Worm (Caenorhabditis elegans): ENCODE data around the gene fezf-1.
"Not testable (repeated sequence)": the region's sequence is repeated elsewhere in the genome, so short reads cannot be mapped to it uniquely, and the experiment has no call there.

Gene fezf-1

DNA sequence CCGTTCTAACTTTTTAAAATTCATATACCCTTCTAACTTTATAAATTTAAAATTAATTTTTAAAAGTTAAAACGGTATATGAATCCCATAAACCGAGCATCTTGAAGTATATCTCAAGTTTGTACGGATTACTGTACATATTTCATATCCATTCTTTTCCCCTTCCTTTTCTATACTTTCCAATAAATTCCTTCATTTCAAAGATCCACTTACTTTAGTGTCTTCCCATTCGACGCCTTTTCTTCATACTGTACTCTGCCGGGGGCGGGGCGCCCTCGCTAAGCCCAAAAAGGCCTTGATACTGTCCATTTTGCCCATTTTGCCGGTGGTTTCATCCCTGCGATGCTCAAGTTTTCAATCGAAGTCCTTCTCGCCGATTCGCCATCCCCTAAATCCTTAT is at the start of gene fezf-1:
Gene fezf-1, plus strand, starts transcription at position 301 of the 400 bp plus-strand sequence.
- no peak for TF ChIP-seq ztf-4 (tag; optimal IDR thresholded peaks at IDR 0.05)
- TF ChIP-seq unc-86 (tag; optimal IDR thresholded peaks at IDR 0.05): no peak
- no peak for TF ChIP-seq jun-1 (tag; optimal IDR thresholded peaks at IDR 0.05)
- no peak for TF ChIP-seq nhr-85 (tag)
- no peak for TF ChIP-seq skn-1 (tag; optimal IDR thresholded peaks at IDR 0.05)
- TF ChIP-seq lir-3 (tag; optimal IDR thresholded peaks at IDR 0.05; ENCODE audit: poor library complexity): no peak
- no peak for TF ChIP-seq aha-1 (tag; optimal IDR thresholded peaks at IDR 0.05)
- TF ChIP-seq Y116A8C.19 (tag; optimal IDR thresholded peaks at IDR 0.05; ENCODE audit: borderline replicate concordance): no peak

DNA sequence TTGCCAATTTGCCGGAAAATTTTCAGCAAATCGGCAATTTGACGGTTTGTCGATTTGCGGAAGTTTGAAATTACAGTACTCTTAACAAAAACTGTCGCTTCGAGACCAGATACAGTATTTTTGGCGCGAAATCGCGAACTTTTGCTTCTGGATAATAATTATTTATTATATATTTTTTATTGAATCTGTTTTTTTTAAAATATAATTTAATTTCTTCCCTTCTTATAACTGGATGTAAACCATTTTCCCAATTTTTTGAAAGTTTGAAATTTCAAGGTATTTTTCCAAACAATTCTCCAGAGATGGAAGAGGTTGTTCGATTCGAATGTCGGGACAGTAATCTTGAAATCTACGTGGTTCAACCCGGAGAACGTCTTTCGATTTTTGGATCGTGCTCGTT is 43.7 kb upstream of the fezf-1 start, which contains the start of gene nol-9:
Gene nol-9, plus strand, starts transcription at position 301 of the 400 bp plus-strand sequence.
- no peak for TF ChIP-seq tbx-2 (tag; optimal IDR thresholded peaks at IDR 0.05)
- no peak for TF ChIP-seq ets-5 (GFP tag; IDR thresholded peaks at IDR 0.05)
- TF ChIP-seq dsc-1 (tag; optimal IDR thresholded peaks at IDR 0.05): no peak
- no peak for TF ChIP-seq nhr-84 (tag; optimal IDR thresholded peaks at IDR 0.05)
- TF ChIP-seq hlh-17 (GFP tag; optimal IDR thresholded peaks at IDR 0.05; ENCODE audit: borderline replicate concordance): no peak
- no peak for TF ChIP-seq zip-4 (GFP tag; optimal IDR thresholded peaks at IDR 0.05)
- no peak for TF ChIP-seq fkh-10 (GFP tag; optimal IDR thresholded peaks at IDR 0.05)

DNA sequence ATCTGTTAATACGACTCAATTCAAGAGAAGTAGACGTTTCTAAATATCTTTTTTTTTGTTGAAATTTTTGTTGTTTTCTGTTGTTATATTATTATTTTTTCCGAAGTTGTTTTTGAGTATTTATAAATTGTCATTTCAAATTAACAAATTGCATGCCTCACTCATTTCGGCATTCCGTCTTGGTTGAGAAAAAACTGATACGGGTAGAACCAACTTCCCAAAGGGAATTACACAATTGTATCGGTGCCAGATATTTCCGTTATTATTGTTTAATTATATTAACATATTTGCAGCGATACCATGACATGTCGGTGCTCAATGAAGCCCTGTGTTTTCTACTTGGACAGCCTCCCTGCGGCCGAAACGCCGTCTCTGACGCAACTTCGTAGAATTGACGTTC is 36.7 kb upstream of the fezf-1 start, which contains the start of gene K09B11.4:
Gene K09B11.4, plus strand, starts transcription at position 301 of the 400 bp plus-strand sequence.
- TF ChIP-seq alr-1 (tag; optimal IDR thresholded peaks at IDR 0.05; ENCODE audit: borderline replicate concordance): no peak

DNA sequence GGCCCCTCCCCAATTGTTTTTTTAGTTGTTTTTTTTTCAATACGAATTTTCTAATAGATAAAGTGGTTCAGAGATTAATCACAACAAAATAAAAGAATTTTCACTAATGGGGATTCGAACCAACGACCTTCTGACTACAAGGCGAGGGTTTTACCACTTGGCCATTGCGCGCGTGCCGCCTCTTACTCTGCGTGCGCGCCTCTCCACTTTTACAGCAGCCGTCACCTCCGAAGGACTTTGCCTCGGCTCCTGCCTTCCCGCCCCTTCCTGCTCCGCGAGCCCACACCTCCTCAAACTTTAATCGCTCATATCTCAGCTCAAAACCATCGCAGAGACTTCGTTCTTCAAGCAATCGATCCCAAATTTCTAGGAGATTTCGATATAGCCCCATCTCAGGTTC is 35.8 kb upstream of the fezf-1 start:
- peak in 1 of 2 experiments; percentile 0 for TF ChIP-seq efl-1 (optimal IDR thresholded peaks at IDR 0.05)
- peak in 1 of 2 experiments; percentile 65 for TF ChIP-seq efl-1 (GFP tag; optimal IDR thresholded peaks at IDR 0.05 in 1 of 2)
- peak; percentile 23 for TF ChIP-seq dsc-1 (tag; optimal IDR thresholded peaks at IDR 0.05)
- peak; percentile 28 for TF ChIP-seq lin-13 (GFP tag; optimal IDR thresholded peaks at IDR 0.05)
- peak; percentile 50 for TF ChIP-seq snpc-4 (tag; optimal IDR thresholded peaks at IDR 0.05)
- TF ChIP-seq isw-1 (GFP tag; IDR thresholded peaks at IDR 0.05): peak; percentile 42; the same call in 1 of the 2 replicates
- peak; percentile 57 for TF ChIP-seq nhr-47 (tag; optimal IDR thresholded peaks at IDR 0.05)
- peak; percentile 66 for TF ChIP-seq nhr-19 (GFP tag; conservative IDR thresholded peaks at IDR 0.05)
- TF ChIP-seq tbx-2 (tag; optimal IDR thresholded peaks at IDR 0.05): peak; percentile 11
- peak; percentile 20 for TF ChIP-seq swsn-7 (tag; optimal IDR thresholded peaks at IDR 0.05)
- TF ChIP-seq grh-1 (GFP tag; IDR thresholded peaks at IDR 0.05): 0 out of 2 replicates have a peak, but pooled peaks have one; percentile 26

DNA sequence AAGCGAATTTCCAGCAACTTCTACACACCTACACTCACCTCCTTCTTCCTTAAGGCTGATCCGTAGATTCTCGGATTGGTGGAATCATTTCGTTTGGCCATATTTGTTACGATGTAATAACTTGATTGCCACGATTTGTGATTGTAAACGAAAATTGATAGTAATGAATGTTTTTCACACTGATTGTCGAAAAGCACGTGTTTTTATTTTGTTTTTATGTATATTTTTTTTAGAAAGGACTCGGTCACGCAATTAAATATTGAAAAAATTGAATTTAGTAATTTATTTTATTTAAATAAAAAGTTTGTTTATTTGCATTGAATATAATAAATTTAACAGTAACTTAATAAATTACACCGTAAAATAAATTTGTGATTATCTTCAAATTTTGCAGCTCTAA is 32.0 kb upstream of the fezf-1 start, which contains the start of gene K09B11.5:
Gene K09B11.5, minus strand, starts transcription at position 101 of the 400 bp plus-strand sequence.
- TF ChIP-seq fkh-8 (tag; optimal IDR thresholded peaks at IDR 0.05); zip-4 (GFP tag; optimal IDR thresholded peaks at IDR 0.05); tlp-1 (tag; optimal IDR thresholded peaks at IDR 0.05): not testable (repeated sequence)

DNA sequence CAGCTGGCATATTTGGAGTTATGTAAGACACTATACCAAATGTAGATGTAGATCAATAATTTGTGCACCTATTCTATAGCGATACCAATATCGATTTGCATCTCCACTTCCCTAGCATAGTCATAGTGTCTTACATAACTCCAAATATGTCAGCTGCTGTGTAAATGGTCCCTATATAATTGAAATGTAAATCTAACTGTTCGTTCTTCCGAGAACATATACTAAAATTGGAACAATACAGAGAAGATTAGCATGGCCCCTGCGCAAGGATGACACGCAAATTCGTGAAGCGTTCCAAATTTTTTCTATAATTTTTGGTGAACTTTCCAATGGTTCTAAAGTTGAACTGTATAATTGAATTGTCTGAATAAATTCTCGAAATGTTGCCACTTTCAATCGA is 22.4 kb upstream of the fezf-1 start:
- TF ChIP-seq nhr-85 (tag): peak; percentile 30

DNA sequence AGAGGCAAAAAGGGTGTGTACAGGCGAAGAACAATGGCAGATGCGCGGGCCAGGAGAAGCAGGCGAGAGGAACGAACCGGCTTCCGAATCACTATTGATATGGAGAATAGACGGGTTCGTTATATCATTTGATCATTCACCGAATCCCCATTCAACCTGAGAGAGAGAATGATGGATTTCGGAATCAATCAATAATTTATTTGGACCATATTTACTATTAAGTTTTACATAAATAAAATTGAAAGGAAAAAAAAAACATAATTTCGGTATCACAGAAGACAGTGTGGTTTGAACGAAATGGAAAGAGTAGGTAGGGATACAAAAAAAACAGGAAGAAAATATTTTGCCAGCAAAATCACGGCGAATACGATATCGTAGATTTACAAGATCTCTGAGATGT is 20.6 kb upstream of the fezf-1 start, which contains the start of gene mam-3:
Gene mam-3, minus strand, starts transcription at position 101 of the 400 bp plus-strand sequence.
- TF ChIP-seq nhr-11 (tag; optimal IDR thresholded peaks at IDR 0.05): no peak
- no peak for TF ChIP-seq fkh-8 (tag; optimal IDR thresholded peaks at IDR 0.05)
- no peak for TF ChIP-seq vab-15 (tag; optimal IDR thresholded peaks at IDR 0.05)
- no peak for TF ChIP-seq nhr-28 (tag; optimal IDR thresholded peaks at IDR 0.05)
- TF ChIP-seq tlp-1 (tag; optimal IDR thresholded peaks at IDR 0.05): no peak
- no peak for TF ChIP-seq ces-1 (GFP tag; optimal IDR thresholded peaks at IDR 0.05)
- no peak for TF ChIP-seq ceh-88 (GFP tag; IDR thresholded peaks at IDR 0.05)
- no peak for TF ChIP-seq nhr-77 (tag; optimal IDR thresholded peaks at IDR 0.05)
- no peak for TF ChIP-seq unc-130 (tag; optimal IDR thresholded peaks at IDR 0.05)
- TF ChIP-seq C34B4.2 (tag; optimal IDR thresholded peaks at IDR 0.05): no peak
- TF ChIP-seq sptf-1 (tag; optimal IDR thresholded peaks at IDR 0.05): no peak
- no peak for TF ChIP-seq nhr-85 (tag)
- TF ChIP-seq ztf-11 (tag; optimal IDR thresholded peaks at IDR 0.05): no peak

Data from whole organism, L1 larva.